Fruit fly (Drosophila melanogaster): ENCODE data around the gene CG3437.

The CG3437 gene

DNA sequence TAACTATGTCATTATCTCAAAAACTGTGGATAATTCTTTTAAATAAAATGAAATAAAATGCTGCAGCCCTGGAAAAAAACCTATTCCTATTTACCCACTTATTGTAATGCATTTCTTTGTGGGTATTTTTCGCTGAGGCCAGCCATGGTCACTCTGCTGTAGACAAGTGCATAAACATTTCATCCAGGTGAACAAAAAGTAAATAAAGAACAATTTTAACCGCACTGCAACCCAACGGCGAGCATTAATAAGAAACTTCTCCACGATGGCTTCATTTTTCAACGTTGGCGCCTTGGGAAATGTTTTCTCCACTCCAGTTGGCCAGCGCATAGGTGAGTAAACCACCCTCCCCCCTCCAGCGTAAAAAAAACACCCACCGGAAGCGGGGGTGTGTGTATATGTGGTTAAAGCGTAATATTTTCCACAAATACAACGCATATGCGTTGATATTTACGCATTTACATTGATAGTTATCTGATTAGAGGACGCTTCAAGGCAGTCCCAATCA is 10.7 kb downstream of the CG3437 start, which contains the start of gene CG3529:
Gene CG3529 (plus strand): TSS at position 134 of the 508 bp plus-strand sequence.
- TF ChIP-seq CG33017 (tag; optimal IDR thresholded peaks at IDR 0.05) (peak; percentile 29), CG7045 (GFP tag; optimal IDR thresholded peaks at IDR 0.05) (no peak), Hr96 (GFP tag; optimal IDR thresholded peaks at IDR 0.05) (peak; percentile 43), CG7101 (tag; optimal IDR thresholded peaks at IDR 0.05) (peak; percentile 30), pad (GFP tag; optimal IDR thresholded peaks at IDR 0.05) (peak; percentile 35), cic (GFP tag; optimal IDR thresholded peaks at IDR 0.05) (peak; percentile 36), tj (GFP tag; optimal IDR thresholded peaks at IDR 0.05) (no peak), Clk (GFP tag; optimal IDR thresholded peaks at IDR 0.05) (no peak), Mnt (GFP tag; optimal IDR thresholded peaks at IDR 0.05) (peak; percentile 51), cnc (optimal IDR thresholded peaks at IDR 0.05) (no peak), kay (GFP tag; ENCODE audit: borderline replicate concordance) (no peak), bab1 (GFP tag; optimal IDR thresholded peaks at IDR 0.05) (peak; percentile 42), CG14711 (tag; optimal IDR thresholded peaks at IDR 0.05) (peak; percentile 45), toe (GFP tag; optimal IDR thresholded peaks at IDR 0.05) (peak; percentile 57), Crg-1 (GFP tag; optimal IDR thresholded peaks at IDR 0.05) (peak; percentile 34), CG1620 (GFP tag; optimal IDR thresholded peaks at IDR 0.05) (no peak), CG11617 (GFP tag; optimal IDR thresholded peaks at IDR 0.05) (peak; percentile 42), CG12768 (GFP tag; optimal IDR thresholded peaks at IDR 0.05) (peak; percentile 37), ovo (GFP tag; optimal IDR thresholded peaks at IDR 0.05) (peak; percentile 31)

DNA sequence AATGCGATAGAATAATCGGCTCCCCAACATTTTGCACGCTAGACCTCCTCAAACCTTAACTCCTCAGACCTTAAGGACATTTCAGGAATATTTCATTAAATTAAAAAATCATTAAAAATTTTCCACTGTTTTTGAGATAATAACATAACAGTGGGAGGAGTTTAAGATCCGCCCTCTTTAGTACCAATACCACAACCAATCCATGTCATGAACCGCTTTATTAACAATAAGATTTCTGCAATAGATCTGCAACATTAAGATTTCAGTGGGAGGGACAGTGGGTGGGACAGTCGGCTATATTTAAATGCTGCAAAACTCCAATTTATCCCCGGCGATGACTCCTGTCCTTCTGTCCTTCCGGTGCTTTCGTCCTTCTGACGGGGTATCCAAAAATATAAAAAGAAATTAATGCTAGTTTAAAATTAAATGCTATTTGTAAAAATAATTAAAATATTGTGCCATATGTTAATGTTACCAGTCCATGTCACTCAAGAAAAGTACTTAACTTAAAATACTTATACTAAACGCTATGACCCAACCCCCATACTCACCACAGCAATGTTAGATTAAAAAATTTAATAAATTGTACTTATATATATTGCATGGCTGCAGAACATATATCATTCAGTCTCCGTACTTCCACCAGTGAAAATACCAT is 14.7 kb downstream of the CG3437 start, which contains the start of gene Srg3:
Gene Srg3 (plus strand): TSS at position 608 of the 658 bp plus-strand sequence.
- TF ChIP-seq CG12768 (GFP tag; optimal IDR thresholded peaks at IDR 0.05) (peak; percentile 27), ovo (GFP tag; optimal IDR thresholded peaks at IDR 0.05) (no peak), bab1 (GFP tag; optimal IDR thresholded peaks at IDR 0.05) (no peak), tj (GFP tag; optimal IDR thresholded peaks at IDR 0.05) (no peak), CG14711 (tag; optimal IDR thresholded peaks at IDR 0.05) (no peak), pad (GFP tag; optimal IDR thresholded peaks at IDR 0.05) (no peak)

DNA sequence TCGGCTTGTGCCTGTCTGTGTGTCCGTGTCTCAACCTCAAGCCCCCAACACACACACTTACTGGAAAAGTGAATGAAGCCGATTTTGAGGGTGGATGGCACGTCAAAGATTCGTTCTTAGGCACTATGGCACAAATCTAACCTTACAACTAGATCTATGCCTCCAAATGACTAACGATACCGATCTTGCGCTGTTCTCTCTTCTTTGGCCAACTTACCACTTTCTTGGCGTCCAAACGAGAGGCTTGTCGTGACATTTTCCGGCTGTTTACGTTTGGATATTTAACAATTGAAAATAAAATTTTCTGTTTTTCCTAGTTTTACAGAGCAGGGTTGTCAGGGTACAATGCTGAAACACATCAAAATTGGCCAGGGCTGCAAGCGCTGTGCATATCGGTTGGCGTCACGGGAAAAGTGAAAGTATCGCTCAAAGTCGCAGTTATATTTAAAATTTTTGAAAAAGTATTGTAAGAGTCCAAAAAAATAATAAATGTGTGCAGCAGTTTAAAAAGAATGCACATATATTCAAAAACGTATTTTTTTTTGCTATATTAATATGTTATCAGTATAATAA is 15.5 kb downstream of the CG3437 start, which contains the start of the genes Bet3 and Nf-YA:
Gene Bet3 (minus strand): TSS at position 361 of the 573 bp plus-strand sequence.
Gene Nf-YA (minus strand): TSS at position 361 of the 573 bp plus-strand sequence.
- no peak for TF ChIP-seq tj (GFP tag; optimal IDR thresholded peaks at IDR 0.05)
- peak; percentile 50 for TF ChIP-seq CG7045 (GFP tag; optimal IDR thresholded peaks at IDR 0.05)
- TF ChIP-seq CG12768 (GFP tag; optimal IDR thresholded peaks at IDR 0.05): peak; percentile 10
- TF ChIP-seq kay (GFP tag; ENCODE audit: borderline replicate concordance): no peak
- TF ChIP-seq cic (GFP tag; optimal IDR thresholded peaks at IDR 0.05): peak; percentile 58
- TF ChIP-seq CG33017 (tag; optimal IDR thresholded peaks at IDR 0.05): no peak
- no peak for TF ChIP-seq Clk (GFP tag; optimal IDR thresholded peaks at IDR 0.05)
- peak; percentile 68 for TF ChIP-seq Crg-1 (GFP tag; optimal IDR thresholded peaks at IDR 0.05)
- TF ChIP-seq toe (GFP tag; optimal IDR thresholded peaks at IDR 0.05): peak; percentile 78
- TF ChIP-seq CG11617 (GFP tag; optimal IDR thresholded peaks at IDR 0.05): peak; percentile 36
- TF ChIP-seq ovo (GFP tag; optimal IDR thresholded peaks at IDR 0.05): peak; percentile 50
- TF ChIP-seq bab1 (GFP tag; optimal IDR thresholded peaks at IDR 0.05): peak; percentile 38
- peak; percentile 97 for TF ChIP-seq CG14711 (tag; optimal IDR thresholded peaks at IDR 0.05)
- peak; percentile 56 for TF ChIP-seq Mnt (GFP tag; optimal IDR thresholded peaks at IDR 0.05)
- peak; percentile 4 for TF ChIP-seq CG7101 (tag; optimal IDR thresholded peaks at IDR 0.05)
- peak; percentile 72 for TF ChIP-seq CG1620 (GFP tag; optimal IDR thresholded peaks at IDR 0.05)
- no peak for TF ChIP-seq cnc (optimal IDR thresholded peaks at IDR 0.05)
- TF ChIP-seq Hr96 (GFP tag; optimal IDR thresholded peaks at IDR 0.05): peak; percentile 60
- TF ChIP-seq pad (GFP tag; optimal IDR thresholded peaks at IDR 0.05): peak; percentile 35
- no peak for TF ChIP-seq CG5204 (GFP tag; optimal IDR thresholded peaks at IDR 0.05)

DNA sequence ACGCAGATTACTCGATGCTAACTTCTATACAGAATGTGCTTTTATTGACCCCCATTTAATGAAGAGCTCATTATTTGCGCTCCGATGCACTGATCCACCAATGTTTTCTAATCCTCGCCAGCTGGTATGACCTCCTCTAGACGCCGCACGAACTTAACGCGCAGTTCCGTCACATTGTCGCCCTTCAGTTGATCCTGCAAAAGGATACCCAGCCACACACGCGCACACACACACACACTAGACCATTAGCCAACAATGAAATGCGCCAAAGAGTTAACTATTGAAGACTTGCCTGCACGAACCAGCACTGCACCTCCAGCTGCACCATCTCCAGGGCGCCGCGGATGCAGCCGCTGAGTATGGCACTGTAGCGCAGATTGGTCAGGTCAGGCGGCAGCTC is 18.6 kb downstream of the CG3437 start:
- no peak for TF ChIP-seq cnc (optimal IDR thresholded peaks at IDR 0.05)
- TF ChIP-seq CG7045 (GFP tag; optimal IDR thresholded peaks at IDR 0.05): no peak
- TF ChIP-seq pad (GFP tag; optimal IDR thresholded peaks at IDR 0.05): no peak
- no peak for TF ChIP-seq tj (GFP tag; optimal IDR thresholded peaks at IDR 0.05)
- no peak for TF ChIP-seq CG1620 (GFP tag; optimal IDR thresholded peaks at IDR 0.05)
- no peak for TF ChIP-seq Clk (GFP tag; optimal IDR thresholded peaks at IDR 0.05)
- no peak for TF ChIP-seq Crg-1 (GFP tag; optimal IDR thresholded peaks at IDR 0.05)
- no peak for TF ChIP-seq ovo (GFP tag; optimal IDR thresholded peaks at IDR 0.05)
- no peak for TF ChIP-seq CG5204 (GFP tag; optimal IDR thresholded peaks at IDR 0.05)
- no peak for TF ChIP-seq toe (GFP tag; optimal IDR thresholded peaks at IDR 0.05)

DNA sequence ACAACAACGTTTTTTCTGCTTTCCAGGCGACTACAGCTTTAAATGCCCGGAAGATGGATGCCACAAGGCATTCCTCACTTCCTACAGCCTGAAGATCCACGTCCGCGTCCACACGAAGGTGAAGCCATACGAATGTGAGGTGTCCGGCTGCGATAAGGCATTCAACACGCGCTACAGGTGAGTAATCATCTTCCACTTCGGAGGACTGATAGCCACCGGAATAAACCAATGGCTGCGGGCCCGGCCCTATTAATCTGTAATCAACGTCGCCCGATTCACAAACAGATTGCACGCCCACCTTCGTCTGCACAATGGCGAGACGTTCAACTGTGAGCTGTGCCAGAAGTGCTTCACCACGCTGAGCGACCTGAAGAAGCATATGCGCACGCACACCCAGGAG is 21.6 kb downstream of the CG3437 start:
- TF ChIP-seq tj (GFP tag; optimal IDR thresholded peaks at IDR 0.05) (no peak), Hr96 (GFP tag; optimal IDR thresholded peaks at IDR 0.05) (no peak), kay (GFP tag; ENCODE audit: borderline replicate concordance) (no peak), Mnt (GFP tag; optimal IDR thresholded peaks at IDR 0.05) (peak; percentile 12), cic (GFP tag; optimal IDR thresholded peaks at IDR 0.05) (no peak), Clk (GFP tag; optimal IDR thresholded peaks at IDR 0.05) (no peak), CG11617 (GFP tag; optimal IDR thresholded peaks at IDR 0.05) (no peak)

DNA sequence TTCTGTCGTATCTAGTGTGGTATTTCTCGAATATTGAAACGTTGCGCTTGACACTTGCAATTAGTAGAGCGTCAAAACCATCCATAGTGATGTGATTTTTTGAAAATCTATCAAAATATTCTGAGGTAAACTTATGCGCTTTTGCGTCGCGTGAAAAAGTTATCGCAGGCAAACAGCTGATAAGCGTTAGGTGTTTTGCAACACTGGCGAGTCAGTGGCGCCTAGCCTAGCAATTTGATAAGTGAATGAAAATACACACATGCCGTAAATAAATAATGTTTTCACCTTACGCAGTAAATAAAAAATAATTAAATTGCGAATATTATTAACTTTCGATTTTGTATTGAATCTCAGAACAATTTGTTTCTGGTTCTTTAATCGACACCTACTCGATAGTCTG is 22.2 kb downstream of the CG3437 start, which contains the start of gene CG42526:
Gene CG42526 (minus strand): TSS at position 85 of the 400 bp plus-strand sequence.
- TF ChIP-seq CG5204 (GFP tag; optimal IDR thresholded peaks at IDR 0.05) (no peak), CG7101 (tag; optimal IDR thresholded peaks at IDR 0.05) (peak; percentile 62), CG33017 (tag; optimal IDR thresholded peaks at IDR 0.05) (no peak), CG14711 (tag; optimal IDR thresholded peaks at IDR 0.05) (peak; percentile 36), Mnt (GFP tag; optimal IDR thresholded peaks at IDR 0.05) (peak; percentile 17), Hr96 (GFP tag; optimal IDR thresholded peaks at IDR 0.05) (peak; percentile 39), CG12768 (GFP tag; optimal IDR thresholded peaks at IDR 0.05) (peak; percentile 4), bab1 (GFP tag; optimal IDR thresholded peaks at IDR 0.05) (peak; percentile 41), pad (GFP tag; optimal IDR thresholded peaks at IDR 0.05) (peak; percentile 26), cic (GFP tag; optimal IDR thresholded peaks at IDR 0.05) (peak; percentile 50), kay (GFP tag; ENCODE audit: borderline replicate concordance) (no peak), CG11617 (GFP tag; optimal IDR thresholded peaks at IDR 0.05) (peak; percentile 43)

Data from whole organism, adult.